Worm (Caenorhabditis elegans): ENCODE measurements around the gene folt-2.

ce11 chrV:2836501-2836900 lies 38.9 kb downstream of the folt-2 start, which contains the start of gene srj-45:
- TF ChIP-seq mcd-1 (GFP tag; IDR thresholded peaks at IDR 0.05): no peak
- no peak for TF ChIP-seq nhr-90 (tag; optimal IDR thresholded peaks at IDR 0.05)
- no peak for TF ChIP-seq zfh-2 (GFP tag; conservative IDR thresholded peaks at IDR 0.05)
- TF ChIP-seq ZK185.1 (tag; optimal IDR thresholded peaks at IDR 0.05; ENCODE audit: poor library complexity, severe bottlenecking): no peak
- TF ChIP-seq ceh-100 (GFP tag; IDR thresholded peaks at IDR 0.05): no peak
- no peak for TF ChIP-seq nhr-27 (tag; optimal IDR thresholded peaks at IDR 0.05)
- no peak for TF ChIP-seq nfya-1 (tag; optimal IDR thresholded peaks at IDR 0.05; ENCODE audit: borderline replicate concordance, insufficient read depth)

Measured in whole organism, young adult.